Worm (Caenorhabditis elegans) whole organism, young adult: ENCODE results near the gene pbo-6.

Source experiments
- C17E4.6 ChIP-seq: fragments of 200-800 bp; sonication (Bioruptor generic); IDR thresholded peaks from 2 replicates; pipeline ENCODE4 v1.3.6; 2022; ENCODE audit warnings: missing genetic modification reagents, missing genetic modification characterization, missing compliant biosample characterization
- D2030.7 ChIP-seq: fragments of 200-800 bp; sonication (Bioruptor generic); IDR thresholded peaks from 2 replicates; pipeline ENCODE4 v1.3.6; 2022; ENCODE audit warnings: missing genetic modification reagents, missing genetic modification characterization, missing compliant biosample characterization
- F23B12.7 ChIP-seq: sonication (generic microtip); optimal IDR thresholded peaks from 2 replicates; lab custom pipeline; 2017; ENCODE audit warnings: missing genetic modification characterization, mild to moderate bottlenecking, missing compliant biosample characterization, antibody characterized with exemption, moderate library complexity; ENCODE audit not compliant: insufficient read depth
- F49E8.2 ChIP-seq: sonication (generic microtip); optimal IDR thresholded peaks from 3 replicates; lab custom pipeline; 2017; ENCODE audit warnings: missing genetic modification characterization, mild to moderate bottlenecking, missing compliant biosample characterization, antibody characterized with exemption, moderate library complexity; ENCODE audit not compliant: insufficient read depth
- F52B5.7 ChIP-seq: sonication (generic microtip); optimal IDR thresholded peaks from 2 replicates; lab custom pipeline; 2016; ENCODE audit warnings: mild to moderate bottlenecking, missing genetic modification characterization, missing compliant biosample characterization
- K11D2.4 ChIP-seq: fragments of 200-800 bp; sonication (Bioruptor generic); IDR thresholded peaks from 2 replicates; pipeline ENCODE4 v1.3.6; 2022; ENCODE audit warnings: missing genetic modification reagents, missing genetic modification characterization, missing compliant biosample characterization
- Y53G8AR.9 ChIP-seq: fragments of 200-800 bp; sonication (Bioruptor generic); conservative IDR thresholded peaks from 2 replicates; pipeline ENCODE4 v1.3.6; 2022; ENCODE audit warnings: missing genetic modification reagents, missing genetic modification characterization, missing compliant biosample characterization
- Y79H2A.3 ChIP-seq: fragments of 200-800 bp; sonication (Bioruptor generic); conservative IDR thresholded peaks from 2 replicates; pipeline ENCODE4 v1.3.6; 2022; ENCODE audit warnings: missing genetic modification reagents, missing genetic modification characterization, missing compliant biosample characterization
- akir-1 ChIP-seq: fragments of 200-800 bp; sonication (Bioruptor generic); optimal IDR thresholded peaks from 2 replicates; lab custom pipeline; 2018; ENCODE audit warnings: mild to moderate bottlenecking, missing genetic modification characterization, moderate library complexity, missing compliant biosample characterization
- ama-1 ChIP-seq, 3 experiments: fragments of 150-350 bp in 1 of 3; sonication (generic microtip) in 2 of 3; optimal IDR thresholded peaks; 2 replicates each; lab custom pipeline; 2014 to 2018; ENCODE audit warnings: missing biosample characterization in 2 of 3, missing genetic modification characterization in 2 of 3, missing genetic modification reagents in 2 of 3
- aptf-2 ChIP-seq: fragments of 200-800 bp; sonication (Bioruptor generic); conservative IDR thresholded peaks from 2 replicates; pipeline ENCODE4 v1.3.6; 2022; ENCODE audit warnings: missing genetic modification reagents, missing genetic modification characterization, missing compliant biosample characterization
- attf-5 ChIP-seq: fragments of 200-800 bp; sonication (Bioruptor generic); optimal IDR thresholded peaks from 2 replicates; lab custom pipeline; 2018; ENCODE audit warnings: mild to moderate bottlenecking, missing genetic modification characterization, missing compliant biosample characterization
- attf-6 ChIP-seq: fragments of 200-800 bp; sonication (Bioruptor generic); IDR thresholded peaks from 2 replicates; pipeline ENCODE4 v1.3.6; 2022; ENCODE audit warnings: missing genetic modification reagents, missing genetic modification characterization, missing compliant biosample characterization
- ceh-100 ChIP-seq: fragments of 200-800 bp; sonication (Bioruptor generic); IDR thresholded peaks from 2 replicates; pipeline ENCODE4 v1.3.6; 2022; ENCODE audit warnings: missing genetic modification reagents, missing genetic modification characterization, missing compliant biosample characterization
- ceh-27 ChIP-seq: fragments of 200-800 bp; sonication (Bioruptor generic); optimal IDR thresholded peaks from 2 replicates; lab custom pipeline; 2018; ENCODE audit warnings: mild to moderate bottlenecking, missing genetic modification characterization, moderate library complexity, missing compliant biosample characterization
- ceh-40 ChIP-seq: fragments of 200-800 bp; sonication (Bioruptor generic); IDR thresholded peaks from 2 replicates; pipeline ENCODE4 v1.3.6; 2022; ENCODE audit warnings: missing genetic modification characterization, missing compliant biosample characterization
- ceh-91 ChIP-seq: fragments of 200-800 bp; sonication (Bioruptor generic); IDR thresholded peaks from 2 replicates; pipeline ENCODE4 v1.3.6; 2022; ENCODE audit warnings: missing genetic modification reagents, missing genetic modification characterization, missing compliant biosample characterization
- dox-1 ChIP-seq: fragments of 200-800 bp; sonication (Bioruptor generic); IDR thresholded peaks from 2 replicates; pipeline ENCODE4 v1.3.6; 2022; ENCODE audit warnings: missing genetic modification reagents, missing genetic modification characterization, missing compliant biosample characterization
- efl-1 ChIP-seq: fragments of 150-350 bp; optimal IDR thresholded peaks from 2 replicates; lab custom pipeline; 2014; ENCODE audit warnings: missing biosample characterization, missing genetic modification reagents, missing genetic modification characterization
- egl-44 ChIP-seq: fragments of 200-800 bp; sonication (Bioruptor generic); IDR thresholded peaks from 2 replicates; pipeline ENCODE4 v1.3.6; 2022; ENCODE audit warnings: missing genetic modification reagents, missing genetic modification characterization, missing compliant biosample characterization
- fkh-3 ChIP-seq: sonication (generic microtip); optimal IDR thresholded peaks from 2 replicates; lab custom pipeline; 2016; ENCODE audit warnings: mild to moderate bottlenecking, missing genetic modification characterization, missing compliant biosample characterization
- hlh-12 ChIP-seq: sonication (generic microtip); optimal IDR thresholded peaks from 2 replicates; lab custom pipeline; 2016; ENCODE audit warnings: missing genetic modification characterization, missing compliant biosample characterization
- hmg-1.2 ChIP-seq: fragments of 200-800 bp; sonication (Bioruptor generic); IDR thresholded peaks from 2 replicates; pipeline ENCODE4 v1.3.6; 2022; ENCODE audit warnings: missing genetic modification reagents, missing genetic modification characterization, missing compliant biosample characterization
- lag-1 ChIP-seq: fragments of 200-800 bp; sonication (Bioruptor generic); IDR thresholded peaks from 2 replicates; pipeline ENCODE4 v1.3.6; 2022; ENCODE audit warnings: missing genetic modification reagents, missing genetic modification characterization, missing compliant biosample characterization
- let-526 ChIP-seq: fragments of 200-800 bp; sonication (Bioruptor generic); IDR thresholded peaks from 2 replicates; pipeline ENCODE4 v1.3.6; 2022; ENCODE audit warnings: missing genetic modification reagents, missing genetic modification characterization, missing compliant biosample characterization
- lin-35 ChIP-seq, 3 experiments: fragments of 150-350 bp in 2 of 3; sonication (generic microtip) in 1 of 3; optimal IDR thresholded peaks; 2 replicates each; lab custom pipeline; 2014 to 2018; ENCODE audit warnings: missing biosample characterization in 3 of 3, missing genetic modification characterization in 3 of 3, missing genetic modification reagents in 3 of 3
- lin-40 ChIP-seq: sonication (generic microtip); optimal IDR thresholded peaks from 2 replicates; lab custom pipeline; 2016; ENCODE audit warnings: missing genetic modification characterization, mild to moderate bottlenecking, missing compliant biosample characterization, missing genotype, missing genetic modification reagents
- lin-54 ChIP-seq: fragments of 200-800 bp; sonication (Bioruptor generic); optimal IDR thresholded peaks from 2 replicates; lab custom pipeline; 2018; ENCODE audit warnings: mild to moderate bottlenecking, missing genetic modification characterization, missing compliant biosample characterization
- lir-1 ChIP-seq: fragments of 200-800 bp; sonication (Bioruptor generic); conservative IDR thresholded peaks from 2 replicates; pipeline ENCODE4 v1.3.6; 2022; ENCODE audit warnings: missing genetic modification reagents, missing genetic modification characterization, missing compliant biosample characterization
- madf-10 ChIP-seq: sonication (generic microtip); optimal IDR thresholded peaks from 2 replicates; lab custom pipeline; 2016; ENCODE audit warnings: mild to moderate bottlenecking, missing genetic modification characterization, missing compliant biosample characterization
- mcd-1 ChIP-seq: fragments of 200-800 bp; sonication (Bioruptor generic); IDR thresholded peaks from 2 replicates; pipeline ENCODE4 v1.3.6; 2022; ENCODE audit warnings: missing genetic modification reagents, missing genetic modification characterization, missing compliant biosample characterization
- mxl-1 ChIP-seq: sonication (generic microtip); optimal IDR thresholded peaks from 2 replicates; lab custom pipeline; 2016; ENCODE audit warnings: missing genetic modification characterization, missing compliant biosample characterization
- nfya-1 ChIP-seq: sonication (generic microtip); optimal IDR thresholded peaks from 2 replicates; lab custom pipeline; 2017; ENCODE audit warnings: antibody characterized with exemption, missing compliant biosample characterization, missing genetic modification characterization, borderline replicate concordance; ENCODE audit not compliant: insufficient read depth
- nhr-80 ChIP-seq: sonication (generic microtip); optimal IDR thresholded peaks from 2 replicates; lab custom pipeline; 2016; ENCODE audit warnings: missing genetic modification characterization, missing compliant biosample characterization
- pha-4 ChIP-seq: fragments of 150-350 bp; sonication (generic microtip); optimal IDR thresholded peaks from 2 replicates; lab custom pipeline; 2014; ENCODE audit warnings: missing biosample characterization, missing genetic modification reagents, missing genetic modification characterization
- rcor-1 ChIP-seq: fragments of 200-800 bp; sonication (Bioruptor generic); IDR thresholded peaks from 2 replicates; pipeline ENCODE4 v1.3.6; 2022; ENCODE audit warnings: missing genetic modification reagents, missing genetic modification characterization, missing compliant biosample characterization
- rpc-1 ChIP-seq, 2 experiments: fragments of 150-350 bp in 1 of 2; sonication (generic microtip) in 1 of 2; optimal IDR thresholded peaks; 2 replicates each; lab custom pipeline; 2014 to 2018; ENCODE audit warnings: missing biosample characterization in 1 of 2, missing genetic modification characterization in 1 of 2, missing genetic modification reagents in 1 of 2, missing genotype in 1 of 2
- sea-2 ChIP-seq: fragments of 200-800 bp; sonication (Bioruptor generic); IDR thresholded peaks from 2 replicates; pipeline ENCODE4 v1.3.6; 2022; ENCODE audit warnings: missing genetic modification characterization, missing compliant biosample characterization
- snpc-3.4 ChIP-seq: sonication (generic microtip); optimal IDR thresholded peaks from 2 replicates; lab custom pipeline; 2017; ENCODE audit warnings: missing genetic modification characterization, mild to moderate bottlenecking, missing compliant biosample characterization, antibody characterized with exemption, moderate library complexity, missing genotype, missing genetic modification reagents
- snpc-4 ChIP-seq, 5 experiments: fragments of 150-350 bp in 1 of 5; sonication (generic microtip) in 4 of 5; optimal IDR thresholded peaks; 2 replicates each; lab custom pipeline; 2014 to 2018; ENCODE audit warnings: missing genetic modification characterization in 5 of 5, missing biosample characterization in 3 of 5, antibody characterized with exemption in 2 of 5, mild to moderate bottlenecking in 2 of 5, missing compliant biosample characterization in 2 of 5, missing genotype in 2 of 5, moderate library complexity in 2 of 5, missing genetic modification reagents in 1 of 5
- somi-1 ChIP-seq: fragments of 200-800 bp; sonication (Bioruptor generic); optimal IDR thresholded peaks from 2 replicates; lab custom pipeline; 2018; ENCODE audit warnings: mild to moderate bottlenecking, missing genetic modification characterization, missing compliant biosample characterization
- tbp1 ChIP-seq: fragments of 200-800 bp; sonication (Bioruptor generic); optimal IDR thresholded peaks from 2 replicates; lab custom pipeline; 2018; ENCODE audit warnings: mild to moderate bottlenecking, missing genetic modification characterization, missing compliant biosample characterization
- tbx-9 ChIP-seq: sonication (generic microtip); optimal IDR thresholded peaks from 2 replicates; lab custom pipeline; 2016; ENCODE audit warnings: borderline replicate concordance, missing genetic modification characterization, inconsistent platforms, missing compliant biosample characterization
- xnd-1 ChIP-seq: sonication (generic microtip); optimal IDR thresholded peaks from 2 replicates; lab custom pipeline; 2016; ENCODE audit warnings: missing genotype, missing genetic modification reagents, missing genetic modification characterization, missing compliant biosample characterization
- ztf-18 ChIP-seq: sonication (generic microtip); optimal IDR thresholded peaks from 2 replicates; lab custom pipeline; 2016; ENCODE audit warnings: missing genotype, mild to moderate bottlenecking, missing genetic modification characterization, missing compliant biosample characterization
- ztf-26 ChIP-seq: sonication (generic microtip); optimal IDR thresholded peaks from 2 replicates; lab custom pipeline; 2017; ENCODE audit warnings: missing genetic modification characterization, missing compliant biosample characterization

Gene pbo-6

DNA sequence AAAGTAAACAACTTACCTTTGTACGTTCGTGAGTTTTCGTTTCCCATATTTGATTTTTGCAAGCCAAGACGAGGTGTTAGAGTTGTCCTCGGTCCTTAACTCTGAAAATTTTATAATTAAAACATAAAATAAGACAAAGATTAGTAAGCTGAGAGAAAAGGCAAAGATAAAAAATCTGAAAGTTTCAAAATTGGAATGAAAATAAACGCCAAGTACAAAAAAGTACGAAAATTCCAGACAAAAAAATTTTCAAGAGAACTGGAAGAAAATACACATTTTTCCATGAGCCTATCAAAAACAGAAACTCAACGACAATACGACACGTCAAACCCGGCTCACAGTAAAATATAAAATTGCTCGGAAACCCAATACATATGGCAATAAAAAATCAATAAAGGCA, 37.3 kb upstream of the pbo-6 start, which contains the start of gene F10D7.5:
F10D7.5 (minus strand) TSS at position 101 of the 400 bp plus-strand sequence.
- TF ChIP-seq nfya-1 (tag; lab: Kevin White, UChicago) (no peak), let-526 (GFP tag; lab: Robert Waterston, UW) (no peak), Y53G8AR.9 (no peak), attf-6 (GFP tag; lab: Robert Waterston, UW) (no peak), ceh-40 (GFP tag; lab: Robert Waterston, UW) (no peak), lag-1 (GFP tag; lab: Robert Waterston, UW) (no peak), F52B5.7 (no peak), lir-1 (no peak), ama-1 (optimal IDR thresholded peaks at IDR 0.05; lab: Kevin White, UChicago) (no peak), ama-1 (GFP tag; optimal IDR thresholded peaks at IDR 0.05; lab: Kevin White, UChicago) (no peak), hlh-12 (tag; lab: Kevin White, UChicago) (no peak), ceh-27 (GFP tag; lab: Kevin White, UChicago) (no peak), efl-1 (GFP tag; lab: Kevin White, UChicago) (no peak)

DNA sequence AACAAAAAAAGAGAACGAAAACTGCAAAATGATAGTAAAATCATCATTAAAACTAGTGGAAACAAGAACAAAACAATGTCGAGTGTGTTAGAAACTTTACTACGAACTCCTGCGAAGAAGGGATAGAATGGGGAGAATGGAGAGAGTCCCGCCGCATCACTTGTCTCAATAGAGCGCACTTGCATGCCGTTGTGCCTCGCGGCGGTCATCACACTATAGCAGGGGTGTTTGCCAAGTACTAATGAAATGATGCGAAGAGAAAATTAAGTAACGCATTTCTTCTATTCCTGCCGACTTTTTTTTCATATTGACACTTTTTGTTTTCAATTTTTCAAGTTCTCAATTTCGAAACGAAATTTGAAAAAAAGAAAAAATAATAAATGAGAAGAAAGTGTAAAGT, 36.7 kb upstream of the pbo-6 start:
- TF ChIP-seq rpc-1 (optimal IDR thresholded peaks at IDR 0.05; lab: Kevin White, UChicago) (no peak), rpc-1 (tag; optimal IDR thresholded peaks at IDR 0.05; lab: Kevin White, UChicago) (no peak), K11D2.4 (GFP tag; lab: Robert Waterston, UW) (0 out of 2 replicates have a peak, but pooled peaks have one; percentile 40), madf-10 (peak; percentile 75), nhr-80 (tag; lab: Kevin White, UChicago) (peak; percentile 92), ceh-27 (GFP tag; lab: Kevin White, UChicago) (peak; percentile 72), fkh-3 (no peak), attf-6 (GFP tag; lab: Robert Waterston, UW) (no peak), rcor-1 (GFP tag; lab: Robert Waterston, UW) (peak; percentile 17; the same call in 1 of the 2 replicates), Y79H2A.3 (no peak), snpc-4 (GFP tag; optimal IDR thresholded peaks at IDR 0.05; lab: Kevin White, UChicago) (no peak), snpc-4 (tag; optimal IDR thresholded peaks at IDR 0.05; lab: Kevin White, UChicago) (peak in 3 of 4 experiments; percentile 18 to 50 (median 30)), xnd-1 (tag; lab: Kevin White, UChicago) (no peak), tbp1 (GFP tag; lab: Kevin White, UChicago) (peak; percentile 13), egl-44 (GFP tag; lab: Robert Waterston, UW) (no peak), ztf-26 (peak; percentile 74), lin-35 (GFP tag; optimal IDR thresholded peaks at IDR 0.05; lab: Kevin White, UChicago) (peak in 1 of 3 experiments; percentile 27), lin-40 (tag; lab: Kevin White, UChicago) (peak; percentile 80), dox-1 (peak; percentile 65), attf-5 (GFP tag; lab: Kevin White, UChicago) (peak; percentile 57), hmg-1.2 (peak; percentile 43; the same call in 1 of the 2 replicates), F23B12.7 (peak; percentile 61), mcd-1 (GFP tag; lab: Robert Waterston, UW) (peak; percentile 96), pha-4 (tag; lab: Kevin White, UChicago) (no peak), ztf-18 (peak; percentile 5), somi-1 (GFP tag; lab: Kevin White, UChicago) (peak; percentile 11)

DNA sequence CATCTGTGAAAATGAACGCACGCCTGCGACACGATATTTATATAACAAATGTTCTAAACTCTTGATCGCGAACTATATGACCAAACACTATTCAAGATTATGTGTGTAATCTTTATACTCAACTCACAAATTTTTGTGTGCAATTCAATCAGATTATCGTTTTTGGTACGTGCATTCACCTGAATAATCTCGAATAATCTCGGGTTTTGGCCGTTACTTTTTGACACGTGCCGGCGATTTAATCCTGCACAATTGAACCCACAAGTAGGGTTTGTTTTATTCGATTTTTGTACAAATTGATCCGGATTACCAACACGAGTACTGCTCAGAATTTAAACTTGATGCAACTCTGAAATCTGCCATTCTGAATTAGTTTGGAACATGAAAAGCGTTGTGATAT, 32.4 kb upstream of the pbo-6 start, which contains the start of the genes vap-1 and F11C7.2:
vap-1 (minus strand) TSS at position 101 of the 400 bp plus-strand sequence.
F11C7.2 (plus strand) TSS at position 359 of the 400 bp plus-strand sequence.
- TF ChIP-seq snpc-3.4 (tag; lab: Kevin White, UChicago) (no peak), mxl-1 (tag; lab: Kevin White, UChicago) (no peak), D2030.7 (GFP tag; lab: Robert Waterston, UW) (no peak), efl-1 (GFP tag; lab: Kevin White, UChicago) (no peak), ceh-100 (GFP tag; lab: Robert Waterston, UW) (no peak), lin-54 (GFP tag; lab: Kevin White, UChicago) (no peak), ceh-91 (GFP tag; lab: Robert Waterston, UW) (no peak), C17E4.6 (GFP tag; lab: Robert Waterston, UW) (no peak), sea-2 (GFP tag; lab: Robert Waterston, UW) (no peak), akir-1 (GFP tag; lab: Kevin White, UChicago) (no peak), aptf-2 (GFP tag; lab: Robert Waterston, UW) (no peak), tbx-9 (tag; lab: Kevin White, UChicago) (no peak), F49E8.2 (tag; lab: Kevin White, UChicago) (no peak)
